Worm (Caenorhabditis elegans) whole organism, L1 larva: ENCODE measurements around the gene F56D6.6.
"Not testable (repeated sequence)": the region's sequence is repeated elsewhere in the genome, so short reads cannot be mapped to it uniquely, and the experiment has no call there.

Experiments
- aly-2 ChIP-seq: fragments of 150-350 bp; optimal IDR thresholded peaks from 2 replicates; lab custom pipeline; 2014; ENCODE audit warnings: missing biosample characterization, missing genetic modification characterization
- ces-1 ChIP-seq: fragments of 150-350 bp; optimal IDR thresholded peaks from 2 replicates; lab custom pipeline; 2014; ENCODE audit warnings: missing biosample characterization, missing genetic modification reagents, missing genetic modification characterization
- fos-1 ChIP-seq: fragments of 150-350 bp; optimal IDR thresholded peaks from 2 replicates; lab custom pipeline; 2014; ENCODE audit warnings: missing biosample characterization, missing genetic modification characterization
- lin-39 ChIP-seq: fragments of 150-350 bp; optimal IDR thresholded peaks from 2 replicates; lab custom pipeline; 2014; ENCODE audit warnings: missing biosample characterization, missing genetic modification reagents, missing genetic modification characterization
- sup-37 ChIP-seq: fragments of 200-800 bp; sonication (Bioruptor generic); optimal IDR thresholded peaks from 2 replicates; lab custom pipeline; 2018; ENCODE audit warnings: mild to moderate bottlenecking, missing genetic modification characterization, missing compliant biosample characterization

DNA sequence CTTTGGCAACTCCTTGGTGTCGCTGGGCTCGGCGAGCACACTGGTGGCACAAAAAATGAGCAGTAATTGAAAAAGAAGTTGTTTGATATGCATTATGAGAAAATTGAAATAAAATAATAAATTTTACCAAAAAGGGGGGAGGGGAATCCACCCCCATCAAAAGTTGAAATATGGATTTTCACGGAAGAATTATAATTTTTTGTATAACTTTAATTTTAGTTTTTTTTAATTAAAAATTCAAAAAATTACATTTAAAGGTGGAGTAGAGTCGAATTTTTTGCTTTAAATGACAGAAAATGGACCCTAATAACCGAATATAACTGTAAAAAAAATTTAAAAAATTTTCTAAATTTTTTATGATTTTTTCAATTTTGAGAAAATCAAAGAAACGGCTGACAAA lies 8.8 kb downstream of the F56D6.6 start, which contains the start of gene F56D6.18:
- not testable (repeated sequence) for TF ChIP-seq lin-39 (tag; lab: Kevin White, UChicago); sup-37 (GFP tag; lab: Kevin White, UChicago); aly-2 (tag; lab: Kevin White, UChicago); fos-1 (tag; lab: Kevin White, UChicago); ces-1
